Worm (Caenorhabditis elegans) whole organism, late embryonic: ENCODE data around the gene zim-1.

Experiments used
- ceh-31 ChIP-seq: sonication (generic microtip); optimal IDR thresholded peaks from 2 replicates; lab custom pipeline; 2016; ENCODE audit warnings: missing genetic modification characterization, missing compliant biosample characterization
- ceh-45 ChIP-seq: fragments of 200-800 bp; sonication (Bioruptor generic); IDR thresholded peaks from 2 replicates; pipeline ENCODE4 v1.3.6; 2022; ENCODE audit warnings: missing genetic modification reagents, missing genetic modification characterization, missing compliant biosample characterization
- elt-2 ChIP-seq: sonication (generic microtip); optimal IDR thresholded peaks from 2 replicates; lab custom pipeline; 2016; ENCODE audit warnings: missing genetic modification reagents, missing genetic modification characterization, missing compliant biosample characterization
- elt-4 ChIP-seq: sonication (generic microtip); optimal IDR thresholded peaks from 2 replicates; lab custom pipeline; 2016; ENCODE audit warnings: missing genetic modification characterization, missing compliant biosample characterization
- fkh-10 ChIP-seq: fragments of 150-350 bp; optimal IDR thresholded peaks from 2 replicates; lab custom pipeline; 2014; ENCODE audit warnings: missing biosample characterization, missing genetic modification reagents, missing genetic modification characterization
- madf-2 ChIP-seq: sonication (generic microtip); optimal IDR thresholded peaks from 2 replicates; lab custom pipeline; 2017; ENCODE audit warnings: missing genetic modification characterization, missing compliant biosample characterization
- nfya-1 ChIP-seq: sonication (generic microtip); optimal IDR thresholded peaks from 2 replicates; lab custom pipeline; 2017; ENCODE audit warnings: missing genetic modification characterization, mild to moderate bottlenecking, missing compliant biosample characterization, antibody characterized with exemption, moderate library complexity
- nhr-11 ChIP-seq: fragments of 150-350 bp; optimal IDR thresholded peaks from 2 replicates; lab custom pipeline; 2014; ENCODE audit warnings: missing biosample characterization, missing genetic modification characterization
- pqm-1 ChIP-seq: sonication (generic microtip); optimal IDR thresholded peaks from 2 replicates; lab custom pipeline; 2016; ENCODE audit warnings: missing genetic modification characterization, missing compliant biosample characterization
- tbx-2 ChIP-seq: sonication (generic microtip); optimal IDR thresholded peaks from 2 replicates; lab custom pipeline; 2016; ENCODE audit warnings: missing genetic modification characterization, missing compliant biosample characterization
- tbx-7 ChIP-seq: sonication (generic microtip); optimal IDR thresholded peaks from 2 replicates; lab custom pipeline; 2016; ENCODE audit warnings: missing genotype, missing genetic modification characterization, missing compliant biosample characterization

ce11 chrIV:10589072-10589471, 42.2 kb downstream of the zim-1 start, which contains the start of gene C43F9.4:
- no peak for TF ChIP-seq elt-2 (tag; lab: Kevin White, UChicago)
- TF ChIP-seq ceh-45 (GFP tag; lab: Robert Waterston, UW) = no peak
- TF ChIP-seq tbx-7 (tag; lab: Kevin White, UChicago) = no peak
- TF ChIP-seq elt-4 = no peak
- no peak for TF ChIP-seq nhr-11 (tag; lab: Kevin White, UChicago)
- no peak for TF ChIP-seq nfya-1 (tag; lab: Kevin White, UChicago)
- TF ChIP-seq ceh-31 (tag; lab: Kevin White, UChicago) = no peak
- TF ChIP-seq pqm-1 (tag; lab: Kevin White, UChicago) = no peak
- TF ChIP-seq madf-2 (tag; lab: Kevin White, UChicago) = no peak
- TF ChIP-seq fkh-10 = no peak
- TF ChIP-seq tbx-2 = no peak
